Fruit fly (Drosophila melanogaster): ENCODE measurements around the gene RpLP0.

- TF ChIP-seq psq (optimal IDR thresholded peaks at IDR 0.05) (no peak), usp (GFP tag; optimal IDR thresholded peaks at IDR 0.05) (no peak), EcR (GFP tag; optimal IDR thresholded peaks at IDR 0.05) (no peak), Dll (optimal IDR thresholded peaks at IDR 0.05) (no peak), CG8478 (optimal IDR thresholded peaks at IDR 0.05) (no peak), pan (optimal IDR thresholded peaks at IDR 0.05) (no peak)
Measured at dm6 chr3L:22078063-22078462, 2.4 kb downstream of the RpLP0 start.

Data from whole organism.